Worm (Caenorhabditis elegans) whole organism, L2 larva: ENCODE measurements around the gene lips-12.

Source experiments
- ceh-16 ChIP-seq: fragments of 150-350 bp; optimal IDR thresholded peaks from 2 replicates; lab custom pipeline; 2014; ENCODE audit warnings: missing biosample characterization, missing genetic modification characterization
- elt-1 ChIP-seq: fragments of 150-350 bp; optimal IDR thresholded peaks from 2 replicates; lab custom pipeline; 2014; ENCODE audit warnings: missing biosample characterization, missing genetic modification characterization
- lin-13 ChIP-seq: fragments of 150-350 bp; optimal IDR thresholded peaks from 2 replicates; lab custom pipeline; 2014; ENCODE audit warnings: missing biosample characterization, missing genetic modification reagents, missing genetic modification characterization
- mab-5 ChIP-seq: fragments of 150-350 bp; optimal IDR thresholded peaks from 2 replicates; lab custom pipeline; 2014; ENCODE audit warnings: missing biosample characterization, missing genetic modification characterization
- mbf-1 ChIP-seq: sonication (generic microtip); optimal IDR thresholded peaks from 2 replicates; lab custom pipeline; 2017; ENCODE audit warnings: missing biosample characterization, missing genetic modification characterization
- mdl-1 ChIP-seq, 2 experiments: fragments of 150-350 bp in 1 of 2; sonication (generic microtip) in 1 of 2; optimal IDR thresholded peaks; 2 replicates each; lab custom pipeline; 2017; ENCODE audit warnings: missing biosample characterization in 2 of 2, missing genetic modification characterization in 2 of 2
- nhr-11 ChIP-seq: fragments of 150-350 bp; optimal IDR thresholded peaks from 2 replicates; lab custom pipeline; 2014; ENCODE audit warnings: missing biosample characterization, missing genetic modification characterization
- nhr-25 ChIP-seq: fragments of 150-350 bp; sonication (generic microtip); optimal IDR thresholded peaks from 3 replicates; lab custom pipeline; 2014; ENCODE audit warnings: missing biosample characterization, missing genetic modification characterization
- nhr-77 ChIP-seq: fragments of 150-350 bp; optimal IDR thresholded peaks from 2 replicates; lab custom pipeline; 2014; ENCODE audit warnings: missing biosample characterization, missing genetic modification characterization
- skn-1 ChIP-seq: sonication (generic microtip); optimal IDR thresholded peaks from 2 replicates; lab custom pipeline; 2017; ENCODE audit warnings: missing biosample characterization, missing genetic modification characterization

ce11 chrII:1159718-1160117, 45.7 kb upstream of the lips-12 start:
- TF ChIP-seq mbf-1 (tag; lab: Kevin White, UChicago) (no peak), nhr-11 (tag; lab: Kevin White, UChicago) (no peak), skn-1 (no peak), nhr-77 (no peak), lin-13 (GFP tag; lab: Kevin White, UChicago) (no peak), ceh-16 (tag; lab: Kevin White, UChicago) (no peak), nhr-25 (tag; lab: Kevin White, UChicago) (no peak), elt-1 (tag; lab: Kevin White, UChicago) (no peak), mab-5 (no peak), mdl-1 (tag; optimal IDR thresholded peaks at IDR 0.05; lab: Kevin White, UChicago) (no peak)
